Worm (Caenorhabditis elegans) whole organism, midembryonic: ENCODE measurements around the gene F01D5.10.

Experiments
- T22C8.4 ChIP-seq: fragments of 200-800 bp; sonication (Bioruptor generic); IDR thresholded peaks from 2 replicates; pipeline ENCODE4 v1.3.6; 2022; ENCODE audit warnings: missing genetic modification characterization, missing compliant biosample characterization
- cog-1 ChIP-seq: sonication (generic microtip); optimal IDR thresholded peaks from 2 replicates; lab custom pipeline; 2016; ENCODE audit warnings: missing genetic modification characterization, missing compliant biosample characterization
- med-1 ChIP-seq: sonication (generic microtip); optimal IDR thresholded peaks from 2 replicates; lab custom pipeline; 2017; ENCODE audit warnings: missing genetic modification characterization, mild to moderate bottlenecking, missing compliant biosample characterization, antibody characterized with exemption, missing genetic modification reagents; ENCODE audit not compliant: insufficient read depth
- ref-1 ChIP-seq: fragments of 200-800 bp; sonication (Bioruptor generic); conservative IDR thresholded peaks from 2 replicates; pipeline ENCODE4 v1.3.6; 2022; ENCODE audit warnings: missing genetic modification reagents, missing genetic modification characterization, missing compliant biosample characterization
- ztf-29 ChIP-seq: fragments of 200-800 bp; sonication (Bioruptor generic); IDR thresholded peaks from 2 replicates; pipeline ENCODE4 v1.3.6; 2022; ENCODE audit warnings: missing genetic modification reagents, missing genetic modification characterization, missing compliant biosample characterization

DNA sequence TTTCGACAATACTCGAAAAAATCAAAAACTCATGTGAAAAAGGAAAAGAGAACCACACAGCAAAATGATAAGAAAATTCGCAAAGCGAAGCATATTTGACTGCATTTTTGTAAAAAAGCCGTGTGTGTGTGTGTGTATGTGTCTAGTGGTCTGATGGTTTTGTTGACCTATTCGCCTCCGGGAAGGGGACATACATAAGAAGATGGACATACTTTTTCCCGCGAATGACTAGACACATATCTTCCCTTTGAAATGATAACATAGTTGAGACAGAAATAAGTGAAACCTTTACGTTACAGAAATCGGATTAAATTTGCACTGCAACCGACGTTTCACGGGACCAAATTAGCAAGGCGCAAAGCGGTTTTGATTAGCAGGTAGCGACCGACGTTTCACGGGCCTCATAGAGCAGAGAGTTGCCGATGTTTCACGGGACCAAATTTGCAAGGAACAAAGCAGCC, 30.4 kb upstream of the F01D5.10 start:
- no peak for TF ChIP-seq med-1 (GFP tag; lab: Kevin White, UChicago)
- TF ChIP-seq T22C8.4 (GFP tag; lab: Robert Waterston, UW) = no peak
- no peak for TF ChIP-seq ref-1 (GFP tag; lab: Robert Waterston, UW)
- TF ChIP-seq cog-1 (tag; lab: Kevin White, UChicago) = no peak
- no peak for TF ChIP-seq ztf-29
